Fruit fly (Drosophila melanogaster) whole organism, embryonic: ENCODE data around the gene Gcn5.

Experiments used
- BEAF-32 ChIP-seq: fragments of 200-800 bp; sonication (Bioruptor generic); optimal IDR thresholded peaks from 3 replicates; lab custom pipeline; 2017; ENCODE audit warnings: missing biosample characterization, missing genetic modification characterization, mild to moderate bottlenecking, moderate library complexity, missing genetic modification reagents
- Bteb2 ChIP-seq: fragments of 200-800 bp; sonication (Bioruptor generic); optimal IDR thresholded peaks from 2 replicates; lab custom pipeline; 2016; ENCODE audit warnings: missing biosample characterization, missing genetic modification characterization
- CG11085 ChIP-seq: fragments of 200-800 bp; sonication (Bioruptor generic); IDR thresholded peaks from 2 replicates; pipeline ENCODE4 v1.3.6; 2022; ENCODE audit warnings: missing biosample characterization, missing genetic modification characterization
- CG11456 ChIP-seq: fragments of 200-800 bp; sonication (Bioruptor generic); IDR thresholded peaks from 3 replicates; pipeline ENCODE4 v1.3.6; 2022; ENCODE audit warnings: missing biosample characterization, missing genetic modification characterization
- CG12155 ChIP-seq: fragments of 200-800 bp; sonication (Bioruptor generic); optimal IDR thresholded peaks from 3 replicates; lab custom pipeline; 2016; ENCODE audit warnings: missing biosample characterization, missing genetic modification characterization
- CG12391 ChIP-seq: fragments of 200-800 bp; sonication (Bioruptor generic); optimal IDR thresholded peaks from 3 replicates; lab custom pipeline; 2018; ENCODE audit warnings: missing biosample characterization, mild to moderate bottlenecking, missing genetic modification characterization, moderate library complexity
- CG12744 ChIP-seq: fragments of 200-800 bp; sonication (Bioruptor generic); optimal IDR thresholded peaks from 2 replicates; lab custom pipeline; 2016; ENCODE audit warnings: missing biosample characterization, missing genetic modification characterization
- CG12942 ChIP-seq: fragments of 200-800 bp; sonication (Bioruptor generic); optimal IDR thresholded peaks from 3 replicates; lab custom pipeline; 2016; ENCODE audit warnings: missing biosample characterization, missing genetic modification characterization
- CG13775 ChIP-seq: fragments of 200-800 bp; sonication (Bioruptor generic); optimal IDR thresholded peaks from 3 replicates; lab custom pipeline; 2017; ENCODE audit warnings: missing biosample characterization, mild to moderate bottlenecking, missing genetic modification characterization
- CG14667 ChIP-seq: fragments of 200-800 bp; sonication (Bioruptor generic); IDR thresholded peaks from 2 replicates; pipeline ENCODE4 v1.3.6; 2022; ENCODE audit warnings: missing biosample characterization, missing genetic modification characterization
- CG15011 ChIP-seq: fragments of 200-800 bp; sonication (Bioruptor generic); optimal IDR thresholded peaks from 3 replicates; lab custom pipeline; 2018; ENCODE audit warnings: missing biosample characterization, mild to moderate bottlenecking, missing genetic modification characterization
- CG16863 ChIP-seq: fragments of 200-800 bp; sonication (Bioruptor generic); optimal IDR thresholded peaks from 3 replicates; lab custom pipeline; 2016; ENCODE audit warnings: missing biosample characterization, missing genetic modification characterization
- CG18011 ChIP-seq: fragments of 200-800 bp; sonication (Bioruptor generic); optimal IDR thresholded peaks from 2 replicates; lab custom pipeline; 2017; ENCODE audit warnings: missing biosample characterization, missing genetic modification characterization, mild to moderate bottlenecking, moderate library complexity, missing genotype
- CG18619 ChIP-seq: fragments of 200-800 bp; sonication (Bioruptor generic); optimal IDR thresholded peaks from 3 replicates; lab custom pipeline; 2017; ENCODE audit warnings: missing biosample characterization, mild to moderate bottlenecking, missing genetic modification characterization
- CG2120 ChIP-seq: fragments of 200-800 bp; sonication (Bioruptor generic); optimal IDR thresholded peaks from 3 replicates; lab custom pipeline; 2016; ENCODE audit warnings: missing biosample characterization, missing genetic modification characterization
- CG3726 ChIP-seq: fragments of 200-800 bp; sonication (Bioruptor generic); IDR thresholded peaks from 3 replicates; pipeline ENCODE4, ENCODE4 v1.3.6; 2022; ENCODE audit warnings: missing biosample characterization, missing genetic modification characterization
- CG6254 ChIP-seq: fragments of 200-800 bp; sonication (Bioruptor generic); optimal IDR thresholded peaks from 3 replicates; lab custom pipeline; 2017; ENCODE audit warnings: mild to moderate bottlenecking, missing biosample characterization, missing genetic modification reagents, missing genetic modification characterization
- CG6272 ChIP-seq: fragments of 200-800 bp; sonication (Bioruptor generic); IDR thresholded peaks from 2 replicates; pipeline ENCODE4 v1.3.6; 2022; ENCODE audit warnings: missing biosample characterization, missing genetic modification characterization
- CG6689 ChIP-seq: fragments of 200-800 bp; sonication (Bioruptor generic); IDR thresholded peaks from 2 replicates; pipeline ENCODE4 v1.3.6; 2022; ENCODE audit warnings: missing biosample characterization, missing genetic modification characterization
- CG7839 ChIP-seq: fragments of 200-800 bp; sonication (Bioruptor generic); optimal IDR thresholded peaks from 3 replicates; lab custom pipeline; 2018; ENCODE audit warnings: missing biosample characterization, mild to moderate bottlenecking, missing genetic modification characterization, moderate library complexity
- CG7928 ChIP-seq: fragments of 200-800 bp; sonication (Bioruptor generic); optimal IDR thresholded peaks from 2 replicates; lab custom pipeline; 2017; ENCODE audit warnings: missing biosample characterization, mild to moderate bottlenecking, missing genetic modification characterization
- CG9797 ChIP-seq: fragments of 200-800 bp; sonication (Bioruptor generic); optimal IDR thresholded peaks from 3 replicates; lab custom pipeline; 2018; ENCODE audit warnings: missing biosample characterization, mild to moderate bottlenecking, missing genetic modification characterization
- Eip74EF ChIP-seq, 2 experiments: fragments of 200-800 bp in 1 of 2; fragments of >200 bp in 1 of 2; sonication (Bioruptor generic) in 1 of 2; optimal IDR thresholded peaks; 2 replicates each; lab custom pipeline; 2017 to 2019; ENCODE audit warnings: missing biosample characterization in 2 of 2, missing genetic modification characterization in 2 of 2, mild to moderate bottlenecking in 1 of 2, moderate library complexity in 1 of 2
- Gug ChIP-seq: fragments of 200-800 bp; sonication (Bioruptor generic); IDR thresholded peaks from 4 replicates; pipeline ENCODE4 v1.3.6; 2022; ENCODE audit warnings: missing biosample characterization, missing genetic modification characterization
- H15 ChIP-seq: fragments of 200-800 bp; sonication (Bioruptor generic); IDR thresholded peaks from 3 replicates; pipeline ENCODE4 v1.3.6; 2022; ENCODE audit warnings: missing biosample characterization, missing genetic modification characterization
- HLH54F ChIP-seq: fragments of 200-800 bp; sonication (Bioruptor generic); optimal IDR thresholded peaks from 3 replicates; lab custom pipeline; 2016; ENCODE audit warnings: missing biosample characterization, missing genetic modification characterization
- Hsf ChIP-seq: fragments of 200-800 bp; sonication (Bioruptor generic); optimal IDR thresholded peaks from 3 replicates; lab custom pipeline; 2016; ENCODE audit warnings: missing biosample characterization, missing genetic modification characterization
- NC2α ChIP-seq: fragments of 200-800 bp; sonication (Bioruptor generic); optimal IDR thresholded peaks from 2 replicates; lab custom pipeline; 2016; ENCODE audit warnings: missing biosample characterization, missing genetic modification characterization
- NC2β ChIP-seq: fragments of 200-800 bp; sonication (Bioruptor generic); optimal IDR thresholded peaks from 2 replicates; lab custom pipeline; 2016; ENCODE audit warnings: missing biosample characterization, missing genetic modification characterization
- PHDP ChIP-seq: fragments of 200-800 bp; sonication (Bioruptor generic); optimal IDR thresholded peaks from 3 replicates; lab custom pipeline; 2018; ENCODE audit warnings: missing biosample characterization, mild to moderate bottlenecking, missing genetic modification characterization, moderate library complexity
- Scr ChIP-seq: fragments of 200-800 bp; sonication (Bioruptor generic); IDR thresholded peaks from 2 replicates; pipeline ENCODE4 v1.3.6; 2022; ENCODE audit warnings: missing biosample characterization, missing genetic modification characterization; ENCODE audit not compliant: partially characterized antibody
- Sry-δ ChIP-seq: fragments of 200-800 bp; sonication (Bioruptor generic); optimal IDR thresholded peaks from 2 replicates; lab custom pipeline; 2016; ENCODE audit warnings: missing biosample characterization, missing genetic modification characterization
- TFAM ChIP-seq: fragments of 200-800 bp; sonication (Bioruptor generic); optimal IDR thresholded peaks from 2 replicates; lab custom pipeline; 2017; ENCODE audit warnings: missing biosample characterization, missing genetic modification characterization, inconsistent platforms
- Usf ChIP-seq: fragments of 200-800 bp; sonication (Bioruptor generic); optimal IDR thresholded peaks from 2 replicates; lab custom pipeline; 2017; ENCODE audit warnings: missing genotype, missing biosample characterization, missing genetic modification characterization
- Xbp1 ChIP-seq: fragments of 200-800 bp; sonication (Bioruptor generic); optimal IDR thresholded peaks from 3 replicates; lab custom pipeline; 2016; ENCODE audit warnings: missing biosample characterization, mild to moderate bottlenecking, missing genetic modification characterization
- Xrp1 ChIP-seq: fragments of 200-800 bp; sonication (Bioruptor generic); IDR thresholded peaks from 2 replicates; pipeline ENCODE4 v1.3.6; 2022; ENCODE audit warnings: missing biosample characterization, missing genetic modification characterization
- al ChIP-seq: fragments of 200-800 bp; sonication (Bioruptor generic); IDR thresholded peaks from 2 replicates; pipeline ENCODE4 v1.3.6; 2022; ENCODE audit warnings: missing biosample characterization, missing genetic modification characterization
- ato ChIP-seq: fragments of 200-800 bp; sonication (Bioruptor generic); IDR thresholded peaks from 2 replicates; pipeline ENCODE4 v1.3.6; 2022; ENCODE audit warnings: missing biosample characterization, missing genetic modification characterization; ENCODE audit not compliant: partially characterized antibody
- bigmax ChIP-seq: fragments of 200-800 bp; sonication (Bioruptor generic); optimal IDR thresholded peaks from 2 replicates; lab custom pipeline; 2018; ENCODE audit warnings: missing biosample characterization, mild to moderate bottlenecking, missing genetic modification characterization
- chm ChIP-seq: fragments of 200-800 bp; sonication (Bioruptor generic); IDR thresholded peaks from 2 replicates; pipeline ENCODE4 v1.3.6; 2022; ENCODE audit warnings: missing biosample characterization, missing genetic modification characterization
- crc ChIP-seq: fragments of 200-800 bp; sonication (Bioruptor generic); optimal IDR thresholded peaks from 2 replicates; lab custom pipeline; 2016; ENCODE audit warnings: missing biosample characterization, missing genetic modification characterization
- jigr1 ChIP-seq: fragments of 200-800 bp; sonication (Bioruptor generic); IDR thresholded peaks from 3 replicates; pipeline ENCODE4 v1.3.6; 2022; ENCODE audit warnings: missing biosample characterization, missing genetic modification characterization
- kah ChIP-seq: fragments of 200-800 bp; sonication (Bioruptor generic); optimal IDR thresholded peaks from 2 replicates; lab custom pipeline; 2018; ENCODE audit warnings: missing biosample characterization, mild to moderate bottlenecking, missing genetic modification characterization
- maf-S ChIP-seq: fragments of 200-800 bp; sonication (Bioruptor generic); optimal IDR thresholded peaks from 2 replicates; lab custom pipeline; 2016; ENCODE audit warnings: missing biosample characterization, missing genetic modification characterization
- oc ChIP-seq: fragments of 200-800 bp; sonication (Bioruptor generic); optimal IDR thresholded peaks from 2 replicates; lab custom pipeline; 2018; ENCODE audit warnings: missing biosample characterization, mild to moderate bottlenecking, missing genetic modification characterization, moderate library complexity
- pita ChIP-seq: fragments of 200-800 bp; sonication (Bioruptor generic); optimal IDR thresholded peaks from 2 replicates; lab custom pipeline; 2017; ENCODE audit warnings: missing biosample characterization, mild to moderate bottlenecking, missing genetic modification characterization
- ranshi ChIP-seq: fragments of 200-800 bp; sonication (Bioruptor generic); IDR thresholded peaks from 2 replicates; pipeline ENCODE4 v1.3.6; 2022; ENCODE audit warnings: missing biosample characterization, missing genetic modification characterization
- stc ChIP-seq: fragments of 200-800 bp; sonication (Bioruptor generic); IDR thresholded peaks from 2 replicates; pipeline ENCODE4 v1.3.6; 2022; ENCODE audit warnings: missing biosample characterization, missing genetic modification characterization
- sug ChIP-seq: fragments of 200-800 bp; optimal IDR thresholded peaks from 2 replicates; lab custom pipeline; 2019; ENCODE audit warnings: missing biosample characterization, mild to moderate bottlenecking, missing genetic modification characterization, moderate library complexity
- wdn ChIP-seq: fragments of 200-800 bp; sonication (Bioruptor generic); IDR thresholded peaks from 2 replicates; pipeline ENCODE4 v1.3.6; 2022; ENCODE audit warnings: missing biosample characterization, missing genetic modification characterization
- wor ChIP-seq: fragments of 200-800 bp; sonication (Bioruptor generic); IDR thresholded peaks from 2 replicates; pipeline ENCODE4 v1.3.6; 2022; ENCODE audit warnings: missing biosample characterization, missing genetic modification characterization

The Gcn5 gene

DNA sequence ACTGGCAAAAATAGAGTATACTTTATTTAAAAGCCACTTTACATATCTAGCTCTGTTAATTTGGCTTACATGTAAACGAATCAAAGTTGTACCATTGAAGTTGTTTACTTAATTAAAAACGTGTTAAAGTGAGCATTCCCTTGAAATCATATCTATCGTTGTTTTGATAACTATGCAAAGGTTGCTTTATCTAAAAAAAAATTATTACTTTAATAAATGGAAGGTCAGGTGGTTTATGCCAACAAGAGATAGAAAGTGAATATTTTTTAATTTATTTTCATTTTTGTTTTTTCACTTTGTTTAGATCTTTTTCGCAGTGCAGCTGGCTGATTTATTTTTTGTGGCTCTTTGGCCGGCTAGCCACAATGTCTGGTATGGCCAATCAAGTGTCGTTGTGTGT lies 40.9 kb downstream of the Gcn5 start (continued):
- TF ChIP-seq chm (GFP tag; lab: Robert Waterston, UW) (no peak), CG9797 (GFP tag; lab: Kevin White, UChicago) (no peak), Hsf (GFP tag; lab: Kevin White, UChicago) (peak; percentile 62), CG11085 (GFP tag; lab: Robert Waterston, UW) (peak; percentile 48; the same call in 1 of the 2 replicates), CG15011 (peak; percentile 51), CG16863 (GFP tag; lab: Kevin White, UChicago) (peak; percentile 60), CG18011 (GFP tag; lab: Kevin White, UChicago) (peak; percentile 7), ato (no peak), sug (tag; lab: Kevin White, UChicago) (peak; percentile 51), CG12391 (tag; lab: Kevin White, UChicago) (peak; percentile 81), CG7839 (tag; lab: Kevin White, UChicago) (peak; percentile 84), CG6689 (GFP tag; lab: Robert Waterston, UW) (peak; percentile 77), CG6272 (GFP tag; lab: Robert Waterston, UW) (no peak; the same call in 1 of the 2 replicates), Gug (GFP tag; lab: Robert Waterston, UW) (no peak; the same call in 2 of the 4 replicates), TFAM (GFP tag; lab: Kevin White, UChicago) (no peak), HLH54F (GFP tag; lab: Kevin White, UChicago) (peak; percentile 53), crc (peak; percentile 30), bigmax (GFP tag; lab: Kevin White, UChicago) (no peak), wor (GFP tag; lab: Robert Waterston, UW) (peak; percentile 25; the same call in 1 of the 2 replicates), al (peak; percentile 59), jigr1 (GFP tag; lab: Robert Waterston, UW) (0 out of 3 replicates have a peak, but pooled peaks have one; percentile 15), Eip74EF (GFP tag; optimal IDR thresholded peaks at IDR 0.05; lab: Kevin White, UChicago) (peak in 1 of 2 experiments; percentile 63), CG12744 (GFP tag; lab: Kevin White, UChicago) (peak; percentile 37), kah (GFP tag; lab: Kevin White, UChicago) (peak; percentile 51), NC2β (peak; percentile 55), Xrp1 (GFP tag; lab: Robert Waterston, UW) (peak; percentile 80), CG11456 (GFP tag; lab: Robert Waterston, UW) (no peak), oc (peak; percentile 37), PHDP (tag; lab: Kevin White, UChicago) (peak; percentile 78), wdn (GFP tag; lab: Robert Waterston, UW) (peak; percentile 22; the same call in 1 of the 2 replicates), pita (GFP tag; lab: Kevin White, UChicago) (no peak), BEAF-32 (no peak), CG18619 (GFP tag; lab: Kevin White, UChicago) (peak; percentile 69), CG6254 (GFP tag; lab: Kevin White, UChicago) (peak; percentile 68), Sry-δ (peak; percentile 19), CG3726 (GFP tag; lab: Robert Waterston, UW) (no peak), CG12942 (GFP tag; lab: Kevin White, UChicago) (peak; percentile 64), stc (GFP tag; lab: Robert Waterston, UW) (peak; percentile 77), NC2α (GFP tag; lab: Kevin White, UChicago) (peak; percentile 5), CG12155 (GFP tag; lab: Kevin White, UChicago) (peak; percentile 16), Xbp1 (peak; percentile 82), Bteb2 (peak; percentile 52), H15 (GFP tag; lab: Robert Waterston, UW) (peak; percentile 62; the same call in 1 of the 3 replicates), CG13775 (GFP tag; lab: Kevin White, UChicago) (peak; percentile 70), CG7928 (GFP tag; lab: Kevin White, UChicago) (no peak), CG14667 (GFP tag; lab: Robert Waterston, UW) (peak; percentile 56; the same call in 1 of the 2 replicates), Usf (GFP tag; lab: Kevin White, UChicago) (no peak), CG2120 (peak; percentile 60), maf-S (GFP tag; lab: Kevin White, UChicago) (peak; percentile 20), Scr (no peak), ranshi (GFP tag; lab: Robert Waterston, UW) (peak; percentile 58)
